Fruit fly (Drosophila melanogaster): ENCODE results near the gene EMC3.

The EMC3 gene

dm6 chr2L:10732343-10732808 lies at the start of gene EMC3, which contains the start of gene Dpy-30L1:
Gene EMC3 (minus strand): TSS chr2L:10732423.
Gene Dpy-30L1 (plus strand): TSS chr2L:10732653.
- TF ChIP-seq CG1620 (GFP tag; optimal IDR thresholded peaks at IDR 0.05): peak; percentile 46
- TF ChIP-seq cic (GFP tag; optimal IDR thresholded peaks at IDR 0.05): no peak
- TF ChIP-seq tj (GFP tag; optimal IDR thresholded peaks at IDR 0.05): no peak
- peak; percentile 70 for TF ChIP-seq toe (GFP tag; optimal IDR thresholded peaks at IDR 0.05)
- peak; percentile 20 for TF ChIP-seq CG12768 (GFP tag; optimal IDR thresholded peaks at IDR 0.05)
- peak; percentile 12 for TF ChIP-seq pad (GFP tag; optimal IDR thresholded peaks at IDR 0.05)
- TF ChIP-seq cnc (optimal IDR thresholded peaks at IDR 0.05): no peak
- peak; percentile 58 for TF ChIP-seq CG5204 (GFP tag; optimal IDR thresholded peaks at IDR 0.05)
- no peak for TF ChIP-seq CG33017 (tag; optimal IDR thresholded peaks at IDR 0.05)
- TF ChIP-seq CG11617 (GFP tag; optimal IDR thresholded peaks at IDR 0.05): peak; percentile 54
- no peak for TF ChIP-seq ovo (GFP tag; optimal IDR thresholded peaks at IDR 0.05)
- peak; percentile 41 for TF ChIP-seq CG7101 (tag; optimal IDR thresholded peaks at IDR 0.05)
- TF ChIP-seq Crg-1 (GFP tag; optimal IDR thresholded peaks at IDR 0.05): peak; percentile 43
- peak; percentile 53 for TF ChIP-seq Hr96 (GFP tag; optimal IDR thresholded peaks at IDR 0.05)
- no peak for TF ChIP-seq Clk (GFP tag; optimal IDR thresholded peaks at IDR 0.05)
- TF ChIP-seq Mnt (GFP tag; optimal IDR thresholded peaks at IDR 0.05): peak; percentile 22
- TF ChIP-seq CG7045 (GFP tag; optimal IDR thresholded peaks at IDR 0.05): peak; percentile 2
- peak; percentile 96 for TF ChIP-seq CG14711 (tag; optimal IDR thresholded peaks at IDR 0.05)
- no peak for TF ChIP-seq kay (GFP tag; ENCODE audit: borderline replicate concordance)
- TF ChIP-seq bab1 (GFP tag; optimal IDR thresholded peaks at IDR 0.05): peak; percentile 79

dm6 chr2L:10781252-10781651 lies 49.0 kb upstream of the EMC3 start:
- TF ChIP-seq CG14711 (tag; optimal IDR thresholded peaks at IDR 0.05): no peak
- TF ChIP-seq Hr96 (GFP tag; optimal IDR thresholded peaks at IDR 0.05): no peak
- TF ChIP-seq CG1620 (GFP tag; optimal IDR thresholded peaks at IDR 0.05): no peak
- TF ChIP-seq CG5204 (GFP tag; optimal IDR thresholded peaks at IDR 0.05): no peak
- no peak for TF ChIP-seq Mnt (GFP tag; optimal IDR thresholded peaks at IDR 0.05)
- TF ChIP-seq cnc (optimal IDR thresholded peaks at IDR 0.05): no peak
- no peak for TF ChIP-seq Crg-1 (GFP tag; optimal IDR thresholded peaks at IDR 0.05)
- TF ChIP-seq bab1 (GFP tag; optimal IDR thresholded peaks at IDR 0.05): no peak
- TF ChIP-seq cic (GFP tag; optimal IDR thresholded peaks at IDR 0.05): no peak
- no peak for TF ChIP-seq CG11617 (GFP tag; optimal IDR thresholded peaks at IDR 0.05)
- no peak for TF ChIP-seq toe (GFP tag; optimal IDR thresholded peaks at IDR 0.05)
- no peak for TF ChIP-seq Clk (GFP tag; optimal IDR thresholded peaks at IDR 0.05)
- TF ChIP-seq CG12768 (GFP tag; optimal IDR thresholded peaks at IDR 0.05): no peak

- TF ChIP-seq kay (GFP tag; ENCODE audit: borderline replicate concordance): no peak
- no peak for TF ChIP-seq CG1620 (GFP tag; optimal IDR thresholded peaks at IDR 0.05)
- no peak for TF ChIP-seq cic (GFP tag; optimal IDR thresholded peaks at IDR 0.05)
- TF ChIP-seq Clk (GFP tag; optimal IDR thresholded peaks at IDR 0.05): no peak
- TF ChIP-seq CG5204 (GFP tag; optimal IDR thresholded peaks at IDR 0.05): no peak
- no peak for TF ChIP-seq Mnt (GFP tag; optimal IDR thresholded peaks at IDR 0.05)
- no peak for TF ChIP-seq pad (GFP tag; optimal IDR thresholded peaks at IDR 0.05)
Observed at dm6 chr2L:10774041-10774440, 41.8 kb upstream of the EMC3 start.

- TF ChIP-seq ovo (GFP tag; optimal IDR thresholded peaks at IDR 0.05) (no peak), CG1620 (GFP tag; optimal IDR thresholded peaks at IDR 0.05) (no peak), CG11617 (GFP tag; optimal IDR thresholded peaks at IDR 0.05) (no peak), Clk (GFP tag; optimal IDR thresholded peaks at IDR 0.05) (no peak), CG14711 (tag; optimal IDR thresholded peaks at IDR 0.05) (no peak), toe (GFP tag; optimal IDR thresholded peaks at IDR 0.05) (no peak), CG7045 (GFP tag; optimal IDR thresholded peaks at IDR 0.05) (no peak), Hr96 (GFP tag; optimal IDR thresholded peaks at IDR 0.05) (no peak), cnc (optimal IDR thresholded peaks at IDR 0.05) (no peak), Crg-1 (GFP tag; optimal IDR thresholded peaks at IDR 0.05) (no peak), CG7101 (tag; optimal IDR thresholded peaks at IDR 0.05) (no peak), tj (GFP tag; optimal IDR thresholded peaks at IDR 0.05) (no peak), cic (GFP tag; optimal IDR thresholded peaks at IDR 0.05) (no peak), Mnt (GFP tag; optimal IDR thresholded peaks at IDR 0.05) (no peak), CG33017 (tag; optimal IDR thresholded peaks at IDR 0.05) (no peak), CG12768 (GFP tag; optimal IDR thresholded peaks at IDR 0.05) (no peak), kay (GFP tag; ENCODE audit: borderline replicate concordance) (no peak), bab1 (GFP tag; optimal IDR thresholded peaks at IDR 0.05) (no peak), pad (GFP tag; optimal IDR thresholded peaks at IDR 0.05) (no peak)
Observed at dm6 chr2L:10770568-10770967, 38.3 kb upstream of the EMC3 start, which contains the start of gene CG17127. Gene CG17127 (plus strand): TSS chr2L:10770868.

- TF ChIP-seq bab1 (GFP tag; optimal IDR thresholded peaks at IDR 0.05) (peak; percentile 16), CG7045 (GFP tag; optimal IDR thresholded peaks at IDR 0.05) (no peak), Mnt (GFP tag; optimal IDR thresholded peaks at IDR 0.05) (peak; percentile 96)
Observed at dm6 chr2L:10769708-10770107, 37.5 kb upstream of the EMC3 start, which contains the start of gene CG6724. Gene CG6724 (minus strand): TSS chr2L:10769952.

- TF ChIP-seq bab1 (GFP tag; optimal IDR thresholded peaks at IDR 0.05) (peak; percentile 59), Hr96 (GFP tag; optimal IDR thresholded peaks at IDR 0.05) (peak; percentile 21), Mnt (GFP tag; optimal IDR thresholded peaks at IDR 0.05) (peak; percentile 47), CG14711 (tag; optimal IDR thresholded peaks at IDR 0.05) (peak; percentile 32), CG33017 (tag; optimal IDR thresholded peaks at IDR 0.05) (peak; percentile 3), CG5204 (GFP tag; optimal IDR thresholded peaks at IDR 0.05) (no peak), CG1620 (GFP tag; optimal IDR thresholded peaks at IDR 0.05) (peak; percentile 24), CG7101 (tag; optimal IDR thresholded peaks at IDR 0.05) (no peak)
Observed at dm6 chr2L:10767597-10768188, 35.5 kb upstream of the EMC3 start, which contains the start of gene Ubc2. Gene Ubc2 (minus strand): TSS chr2L:10768006.

Measured in whole organism, adult.